Worm (Caenorhabditis elegans) whole organism, L4 larva: ENCODE measurements around the gene E_BE45912.2.

Source experiments
- F10B5.3 ChIP-seq: sonication (generic microtip); optimal IDR thresholded peaks from 2 replicates; lab custom pipeline; 2016; ENCODE audit warnings: mild to moderate bottlenecking, missing genetic modification characterization, missing compliant biosample characterization
- F26F4.8 ChIP-seq: fragments of 200-800 bp; sonication (Bioruptor generic); conservative IDR thresholded peaks from 2 replicates; pipeline ENCODE4 v1.3.6; 2022; ENCODE audit warnings: missing genetic modification characterization, missing compliant biosample characterization
- F44E2.7 ChIP-seq: fragments of 200-800 bp; sonication (Bioruptor generic); IDR thresholded peaks from 2 replicates; pipeline ENCODE4 v2.1.2; 2022; ENCODE audit warnings: missing genetic modification characterization, missing compliant biosample characterization
- F49E8.2 ChIP-seq: sonication (generic microtip); optimal IDR thresholded peaks from 2 replicates; lab custom pipeline; 2016; ENCODE audit warnings: missing compliant biosample characterization, mild to moderate bottlenecking, missing genetic modification characterization, borderline replicate concordance
- R02D3.7 ChIP-seq: fragments of 150-350 bp; sonication (generic microtip); optimal IDR thresholded peaks from 3 replicates; lab custom pipeline; 2014; ENCODE audit warnings: missing biosample characterization, missing genetic modification characterization
- Y105C5A.15 ChIP-seq: fragments of 200-800 bp; sonication (Bioruptor generic); IDR thresholded peaks from 2 replicates; pipeline ENCODE4 v1.3.6; 2022; ENCODE audit warnings: missing genetic modification characterization, missing compliant biosample characterization
- Y48G9A.11 ChIP-seq: fragments of 200-800 bp; sonication (Bioruptor generic); IDR thresholded peaks from 2 replicates; pipeline ENCODE4 v1.3.6; 2022; ENCODE audit warnings: missing genetic modification reagents, missing genetic modification characterization, missing compliant biosample characterization
- Y75B8A.6 ChIP-seq: fragments of 200-800 bp; sonication (Bioruptor generic); IDR thresholded peaks from 2 replicates; pipeline ENCODE4 v1.3.6; 2022; ENCODE audit warnings: missing genetic modification reagents, missing genetic modification characterization, missing compliant biosample characterization
- ZK337.2 ChIP-seq: fragments of 200-800 bp; sonication (Bioruptor generic); IDR thresholded peaks from 2 replicates; pipeline ENCODE4 v1.3.6; 2022; ENCODE audit warnings: missing genetic modification reagents, missing genetic modification characterization, missing compliant biosample characterization
- ama-1 ChIP-seq: fragments of 150-350 bp; optimal IDR thresholded peaks from 2 replicates; lab custom pipeline; 2014; ENCODE audit warnings: inconsistent platforms, mixed read lengths
- attf-4 ChIP-seq: sonication (generic microtip); optimal IDR thresholded peaks from 3 replicates; lab custom pipeline; 2017; ENCODE audit warnings: missing biosample characterization, missing genetic modification characterization
- ceh-20 ChIP-seq: fragments of 200-800 bp; sonication (Bioruptor generic); IDR thresholded peaks from 2 replicates; pipeline ENCODE4 v1.3.6; 2022; ENCODE audit warnings: missing genetic modification reagents, missing genetic modification characterization, missing compliant biosample characterization
- ceh-28 ChIP-seq: fragments of 150-350 bp; optimal IDR thresholded peaks from 2 replicates; lab custom pipeline; 2014; ENCODE audit warnings: missing biosample characterization, missing genetic modification reagents, missing genetic modification characterization
- ceh-32 ChIP-seq: sonication (generic microtip); optimal IDR thresholded peaks from 2 replicates; lab custom pipeline; 2016; ENCODE audit warnings: mild to moderate bottlenecking, missing genetic modification characterization, missing compliant biosample characterization; ENCODE audit not compliant: poor library complexity
- ceh-82 ChIP-seq: sonication (generic microtip); optimal IDR thresholded peaks from 2 replicates; lab custom pipeline; 2017; ENCODE audit warnings: missing biosample characterization, missing genetic modification characterization
- ces-1 ChIP-seq: fragments of 150-350 bp; sonication (generic microtip); optimal IDR thresholded peaks from 4 replicates; lab custom pipeline; 2014; ENCODE audit warnings: missing biosample characterization, missing genetic modification reagents, missing genetic modification characterization
- cey-2 ChIP-seq: sonication (generic microtip); optimal IDR thresholded peaks from 3 replicates; lab custom pipeline; 2017; ENCODE audit warnings: missing genetic modification characterization, mild to moderate bottlenecking, missing compliant biosample characterization, antibody characterized with exemption, borderline replicate concordance; ENCODE audit not compliant: insufficient read depth
- ctbp-1 ChIP-seq: fragments of 200-800 bp; sonication (Bioruptor generic); IDR thresholded peaks from 2 replicates; pipeline ENCODE4 v1.3.6; 2022; ENCODE audit warnings: missing genetic modification reagents, missing genetic modification characterization, missing compliant biosample characterization
- daf-16 ChIP-seq, 3 experiments: sonication (generic microtip); optimal IDR thresholded peaks; 2 replicates each; lab custom pipeline; 2016 to 2017; ENCODE audit warnings: missing genetic modification characterization in 3 of 3, missing genetic modification reagents in 3 of 3, mild to moderate bottlenecking in 2 of 3, missing compliant biosample characterization in 2 of 3, missing biosample characterization in 1 of 3, moderate library complexity in 1 of 3
- daf-8 ChIP-seq: fragments of 200-800 bp; sonication (Bioruptor generic); IDR thresholded peaks from 2 replicates; pipeline ENCODE4 v1.3.6; 2022; ENCODE audit warnings: missing genetic modification characterization, missing compliant biosample characterization
- dmd-6 ChIP-seq: fragments of 200-800 bp; sonication (Bioruptor generic); IDR thresholded peaks from 2 replicates; pipeline ENCODE4 v1.3.6; 2022; ENCODE audit warnings: missing genetic modification reagents, missing genetic modification characterization, missing compliant biosample characterization
- dpl-1 ChIP-seq: fragments of 150-350 bp; optimal IDR thresholded peaks from 2 replicates; lab custom pipeline; 2014; ENCODE audit warnings: missing biosample characterization, missing genetic modification reagents, missing genetic modification characterization
- dve-1 ChIP-seq: sonication (generic microtip); optimal IDR thresholded peaks from 2 replicates; lab custom pipeline; 2017; ENCODE audit warnings: antibody characterized with exemption, mild to moderate bottlenecking, missing genetic modification characterization, missing compliant biosample characterization; ENCODE audit not compliant: insufficient read depth
- egl-43 ChIP-seq: fragments of 200-800 bp; sonication (Bioruptor generic); IDR thresholded peaks from 2 replicates; pipeline ENCODE4 v1.3.6; 2022; ENCODE audit warnings: missing genetic modification reagents, missing genetic modification characterization, missing compliant biosample characterization
- fkh-10 ChIP-seq: fragments of 150-350 bp; optimal IDR thresholded peaks from 2 replicates; lab custom pipeline; 2014; ENCODE audit warnings: missing biosample characterization, missing genetic modification reagents, missing genetic modification characterization
- fos-1 ChIP-seq: fragments of 150-350 bp; optimal IDR thresholded peaks from 2 replicates; lab custom pipeline; 2014; ENCODE audit warnings: missing biosample characterization, missing genetic modification characterization
- hif-1 ChIP-seq, 2 experiments: sonication (generic microtip); optimal IDR thresholded peaks; 2 replicates each; lab custom pipeline; 2016 to 2017; ENCODE audit warnings: missing compliant biosample characterization in 2 of 2, missing genetic modification characterization in 2 of 2, missing genetic modification reagents in 2 of 2, missing genotype in 2 of 2, mild to moderate bottlenecking in 1 of 2
- hlh-11 ChIP-seq: fragments of 200-800 bp; sonication (Bioruptor generic); optimal IDR thresholded peaks from 2 replicates; lab custom pipeline; 2018; ENCODE audit warnings: mild to moderate bottlenecking, missing genetic modification characterization, missing compliant biosample characterization
- hlh-30 ChIP-seq: sonication (generic microtip); optimal IDR thresholded peaks from 2 replicates; lab custom pipeline; 2017; ENCODE audit warnings: antibody characterized with exemption, mild to moderate bottlenecking, missing genetic modification characterization, missing compliant biosample characterization; ENCODE audit not compliant: insufficient read depth
- lin-1 ChIP-seq: fragments of 200-800 bp; sonication (Bioruptor generic); IDR thresholded peaks from 2 replicates; pipeline ENCODE4 v1.3.6; 2022; ENCODE audit warnings: missing genetic modification reagents, missing genetic modification characterization, missing compliant biosample characterization
- lin-15B ChIP-seq: fragments of 150-350 bp; sonication (generic microtip); optimal IDR thresholded peaks from 3 replicates; lab custom pipeline; 2014; ENCODE audit warnings: missing biosample characterization, missing genetic modification characterization
- madf-5 ChIP-seq, 2 experiments: fragments of 200-800 bp; sonication (Bioruptor generic); IDR thresholded peaks; 2 replicates each; pipeline ENCODE4 v1.3.6; 2022; ENCODE audit warnings: missing compliant biosample characterization in 2 of 2, missing genetic modification characterization in 2 of 2
- mdl-1 ChIP-seq, 2 experiments: fragments of 150-350 bp in 1 of 2; sonication (generic microtip) in 1 of 2; optimal IDR thresholded peaks; 2 replicates each; lab custom pipeline; 2014 to 2017; ENCODE audit warnings: missing biosample characterization in 2 of 2, missing genetic modification characterization in 2 of 2
- nhr-10 ChIP-seq: fragments of 150-350 bp; optimal IDR thresholded peaks from 2 replicates; lab custom pipeline; 2014; ENCODE audit warnings: missing biosample characterization, missing genetic modification characterization
- nhr-102 ChIP-seq: sonication (generic microtip); optimal IDR thresholded peaks from 2 replicates; lab custom pipeline; 2016; ENCODE audit warnings: mild to moderate bottlenecking, missing genetic modification characterization, moderate library complexity, missing compliant biosample characterization
- nhr-111 ChIP-seq: fragments of 200-800 bp; sonication (Bioruptor generic); optimal IDR thresholded peaks from 2 replicates; lab custom pipeline; 2018; ENCODE audit warnings: mild to moderate bottlenecking, missing genetic modification characterization, missing compliant biosample characterization
- nhr-28 ChIP-seq: fragments of 150-350 bp; optimal IDR thresholded peaks from 2 replicates; lab custom pipeline; 2014; ENCODE audit warnings: missing biosample characterization, missing genetic modification characterization
- nhr-41 ChIP-seq: fragments of 200-800 bp; sonication (Bioruptor generic); IDR thresholded peaks from 2 replicates; pipeline ENCODE4 v1.3.6; 2022; ENCODE audit warnings: missing genetic modification reagents, missing genetic modification characterization, missing compliant biosample characterization
- nhr-48 ChIP-seq: sonication (generic microtip); optimal IDR thresholded peaks from 2 replicates; lab custom pipeline; 2016; ENCODE audit warnings: mild to moderate bottlenecking, missing genetic modification characterization, missing compliant biosample characterization
- nhr-76 ChIP-seq: fragments of 150-350 bp; optimal IDR thresholded peaks from 2 replicates; lab custom pipeline; 2014; ENCODE audit warnings: missing biosample characterization, missing genetic modification characterization
- nhr-77 ChIP-seq: fragments of 150-350 bp; optimal IDR thresholded peaks from 2 replicates; lab custom pipeline; 2014; ENCODE audit warnings: missing biosample characterization, missing genetic modification characterization
- pha-4 ChIP-seq, 2 experiments: fragments of 150-350 bp in 1 of 2; fragments of 200-800 bp in 1 of 2; sonication (Bioruptor generic) in 1 of 2; IDR thresholded peaks in 1 of 2; optimal IDR thresholded peaks in 1 of 2; 2 replicates each; pipeline versions ENCODE4 v1.3.6 to Lab custom; 2014 to 2022; ENCODE audit warnings: missing genetic modification characterization in 2 of 2, missing genetic modification reagents in 2 of 2, missing biosample characterization in 1 of 2, missing compliant biosample characterization in 1 of 2
- php-3 ChIP-seq: fragments of 200-800 bp; sonication (Bioruptor generic); IDR thresholded peaks from 2 replicates; pipeline ENCODE4 v1.3.6; 2022; ENCODE audit warnings: missing genetic modification reagents, missing genetic modification characterization, missing compliant biosample characterization
- pqm-1 ChIP-seq: sonication (generic microtip); optimal IDR thresholded peaks from 2 replicates; lab custom pipeline; 2017; ENCODE audit warnings: missing biosample characterization, missing genetic modification characterization
- skn-1 ChIP-seq: fragments of 150-350 bp; optimal IDR thresholded peaks from 2 replicates; lab custom pipeline; 2014; ENCODE audit warnings: missing biosample characterization, missing genetic modification characterization
- snpc-4 ChIP-seq: fragments of 150-350 bp; optimal IDR thresholded peaks from 2 replicates; lab custom pipeline; 2014; ENCODE audit warnings: missing biosample characterization, missing genetic modification characterization
- tra-1 ChIP-seq: fragments of 200-800 bp; sonication (Bioruptor generic); IDR thresholded peaks from 2 replicates; pipeline ENCODE4 v1.3.6; 2022; ENCODE audit warnings: missing genetic modification reagents, missing genetic modification characterization, missing compliant biosample characterization
- unc-62 ChIP-seq, 3 experiments: fragments of 150-350 bp in 1 of 3; sonication (generic microtip); optimal IDR thresholded peaks in 2 of 3; peaks in 1 of 3; 1 replicate in 1 of 3; 2 replicates in 2 of 3; lab custom pipeline; 2014 to 2017; ENCODE audit warnings: missing biosample characterization in 3 of 3, missing genetic modification characterization in 3 of 3, missing genetic modification reagents in 3 of 3, missing genotype in 1 of 3
- vab-7 ChIP-seq: fragments of 200-800 bp; sonication (Bioruptor generic); IDR thresholded peaks from 2 replicates; pipeline ENCODE4 v1.3.6; 2022; ENCODE audit warnings: missing genetic modification reagents, missing genetic modification characterization, missing compliant biosample characterization
- zip-2 ChIP-seq: fragments of 150-350 bp; optimal IDR thresholded peaks from 2 replicates; lab custom pipeline; 2014; ENCODE audit warnings: missing biosample characterization, missing genetic modification characterization

The E_BE45912.2 gene

DNA sequence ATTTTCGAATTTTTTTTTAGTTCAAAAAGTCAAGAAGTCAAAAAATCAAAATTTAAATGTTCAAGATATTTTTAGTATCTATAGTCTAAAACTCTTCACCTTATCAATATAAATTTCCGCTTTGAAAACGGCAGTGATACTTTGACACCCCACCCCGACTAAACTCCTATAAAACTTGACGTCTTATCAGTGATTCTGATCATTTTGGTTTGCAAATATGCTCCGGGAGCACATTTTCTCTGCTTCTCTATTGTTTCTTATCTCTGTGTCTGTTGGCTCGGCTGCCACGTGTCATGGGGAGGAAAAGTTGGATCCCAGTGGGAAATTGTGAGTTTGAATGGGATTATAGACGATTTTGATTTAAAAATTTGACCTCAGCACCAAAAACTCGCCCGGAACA lies 28.4 kb downstream of the E_BE45912.2 start, which contains the start of gene clec-150:
Gene clec-150, plus strand, starts transcription at position 198 of the 400 bp plus-strand sequence.
- no peak for TF ChIP-seq fkh-10 (GFP tag; lab: Kevin White, UChicago)
- TF ChIP-seq snpc-4 = no peak
- TF ChIP-seq dpl-1 (GFP tag; lab: Kevin White, UChicago) = no peak
- peak; percentile 36 for TF ChIP-seq nhr-102
- no peak for TF ChIP-seq nhr-111 (GFP tag; lab: Kevin White, UChicago)
- TF ChIP-seq F10B5.3 (tag; lab: Kevin White, UChicago) = no peak
- TF ChIP-seq pha-4 (GFP tag; IDR thresholded peaks at IDR 0.05; lab: Robert Waterston, UW) = 0 out of 2 replicates have a peak, but pooled peaks have one; percentile 24
- no peak for TF ChIP-seq pha-4 (tag; optimal IDR thresholded peaks at IDR 0.05; lab: Kevin White, UChicago)
- TF ChIP-seq ZK337.2 (GFP tag; lab: Robert Waterston, UW) = no peak
- TF ChIP-seq ceh-28 (tag; lab: Kevin White, UChicago) = no peak
- peak; percentile 74 for TF ChIP-seq tra-1
- TF ChIP-seq nhr-28 = peak; percentile 78
- TF ChIP-seq pqm-1 (tag; lab: Kevin White, UChicago) = peak; percentile 92
- TF ChIP-seq attf-4 (tag; lab: Kevin White, UChicago) = no peak
- peak; percentile 63 for TF ChIP-seq php-3 (GFP tag; lab: Robert Waterston, UW)
- peak; percentile 82 for TF ChIP-seq hlh-11 (tag; lab: Kevin White, UChicago)
- peak; percentile 74 for TF ChIP-seq lin-1 (GFP tag; lab: Robert Waterston, UW)
- no peak for TF ChIP-seq ces-1
- no peak for TF ChIP-seq F49E8.2 (tag; lab: Kevin White, UChicago)
- TF ChIP-seq daf-8 (GFP tag; lab: Robert Waterston, UW) = no peak
- TF ChIP-seq ama-1 (lab: Kevin White, UChicago) = no peak
- no peak for TF ChIP-seq egl-43 (GFP tag; lab: Robert Waterston, UW)
- TF ChIP-seq dmd-6 (GFP tag; lab: Robert Waterston, UW) = peak; percentile 91
- TF ChIP-seq vab-7 (GFP tag; lab: Robert Waterston, UW) = no peak
- TF ChIP-seq nhr-48 (tag; lab: Kevin White, UChicago) = peak; percentile 71
- no peak for TF ChIP-seq daf-16 (GFP tag; optimal IDR thresholded peaks at IDR 0.05; lab: Kevin White, UChicago)
- peak; percentile 79 for TF ChIP-seq daf-16 (tag; optimal IDR thresholded peaks at IDR 0.05; lab: Kevin White, UChicago)
- no peak for TF ChIP-seq skn-1 (tag; lab: Kevin White, UChicago)
- peak; percentile 63 for TF ChIP-seq nhr-77
- TF ChIP-seq ctbp-1 = no peak
- TF ChIP-seq nhr-41 (GFP tag; lab: Robert Waterston, UW) = peak; percentile 59; the same call in 1 of the 2 replicates
- TF ChIP-seq hif-1 (tag; optimal IDR thresholded peaks at IDR 0.05; lab: Kevin White, UChicago) = no peak
- TF ChIP-seq nhr-10 (tag; lab: Kevin White, UChicago) = no peak
- TF ChIP-seq F26F4.8 = no peak
- no peak for TF ChIP-seq unc-62 (GFP tag; optimal IDR thresholded peaks at IDR 0.05 in 1 of 2; lab: Kevin White, UChicago)
- no peak for TF ChIP-seq unc-62 (tag; optimal IDR thresholded peaks at IDR 0.05; lab: Kevin White, UChicago)
- no peak for TF ChIP-seq zip-2 (tag; lab: Kevin White, UChicago)
- peak; percentile 93 for TF ChIP-seq dve-1
- no peak for TF ChIP-seq Y105C5A.15
- TF ChIP-seq Y75B8A.6 (GFP tag; lab: Robert Waterston, UW) = no peak
- TF ChIP-seq ceh-20 (GFP tag; lab: Robert Waterston, UW) = no peak
- no peak for TF ChIP-seq R02D3.7 (tag; lab: Kevin White, UChicago)
- TF ChIP-seq ceh-32 (tag; lab: Kevin White, UChicago) = no peak
- TF ChIP-seq ceh-82 (tag; lab: Kevin White, UChicago) = no peak
- no peak for TF ChIP-seq Y48G9A.11
- TF ChIP-seq nhr-76 (tag; lab: Kevin White, UChicago) = no peak
- TF ChIP-seq hlh-30 (tag; lab: Kevin White, UChicago) = peak; percentile 32
- TF ChIP-seq madf-5 (GFP tag; IDR thresholded peaks at IDR 0.05; lab: Robert Waterston, UW) = no peak
- no peak for TF ChIP-seq cey-2 (tag; lab: Kevin White, UChicago)
- TF ChIP-seq F44E2.7 = no peak
- TF ChIP-seq lin-15B (tag; lab: Kevin White, UChicago) = no peak
- TF ChIP-seq mdl-1 (tag; optimal IDR thresholded peaks at IDR 0.05; lab: Kevin White, UChicago) = peak in 1 of 2 experiments; percentile 6
- TF ChIP-seq fos-1 (tag; lab: Kevin White, UChicago) = no peak
